Fruit fly (Drosophila melanogaster): ENCODE measurements around the gene omd.
A peak's percentile ranks its signal among the peaks of the same experiment; 100 is the strongest.

dm6 chr3R:13645874-13646370, 41.1 kb downstream of the omd start, which contains the start of gene sqd:
- TF ChIP-seq Hr4 (GFP tag; optimal IDR thresholded peaks at IDR 0.05) (peak; percentile 54), lz (GFP tag; optimal IDR thresholded peaks at IDR 0.05) (peak; percentile 63), CG9139 (GFP tag; optimal IDR thresholded peaks at IDR 0.05) (peak; percentile 17), CG6854 (GFP tag; optimal IDR thresholded peaks at IDR 0.05) (peak; percentile 71), CG15336 (GFP tag; IDR thresholded peaks at IDR 0.05) (peak; percentile 25; the same call in 1 of the 2 replicates), CG11902 (GFP tag; optimal IDR thresholded peaks at IDR 0.05) (peak; percentile 20), Eip75B (GFP tag; optimal IDR thresholded peaks at IDR 0.05) (peak; percentile 60), CG16779 (tag; optimal IDR thresholded peaks at IDR 0.05) (no peak), CG11762 (GFP tag; optimal IDR thresholded peaks at IDR 0.05; ENCODE audit: insufficient read depth) (peak; percentile 3), CG8632 (GFP tag; optimal IDR thresholded peaks at IDR 0.05) (no peak)

Measured in whole organism, prepupa.